Worm (Caenorhabditis elegans): ENCODE measurements around the gene Y24D9A.7.

The Y24D9A.7 gene

DNA sequence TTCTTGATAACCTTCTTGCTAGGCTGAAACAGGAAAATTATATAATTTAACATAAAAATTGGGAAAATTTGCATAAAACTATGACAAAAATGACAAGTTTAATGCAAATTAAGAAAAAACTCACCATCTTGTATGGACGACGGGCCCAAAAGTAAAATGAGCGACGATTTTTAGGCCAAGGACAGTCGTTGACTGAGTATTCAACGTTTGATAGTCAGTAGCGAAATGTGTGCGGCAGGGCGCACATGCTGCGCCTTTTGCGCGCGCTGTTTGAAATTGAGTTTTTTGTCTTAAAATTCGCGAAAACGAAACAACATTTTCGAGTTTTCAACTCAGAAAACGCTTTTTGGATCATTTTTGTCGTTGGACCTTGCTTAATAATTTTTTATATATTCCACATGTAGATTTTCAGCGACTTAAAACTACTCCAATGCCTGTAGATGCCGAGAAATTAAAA is 14.5 kb downstream of the Y24D9A.7 start, which contains the start of the genes rpl-7A and set-21 (continued):
- peak; percentile 80 for TF ChIP-seq repo-1 (tag; optimal IDR thresholded peaks at IDR 0.05)
- peak; percentile 99 for TF ChIP-seq hmg-1.2 (GFP tag; IDR thresholded peaks at IDR 0.05)
- peak; percentile 97 for TF ChIP-seq egl-18 (GFP tag; IDR thresholded peaks at IDR 0.05)
- TF ChIP-seq dpl-1 (GFP tag; optimal IDR thresholded peaks at IDR 0.05) = peak; percentile 82
- TF ChIP-seq F33H1.4 (GFP tag; IDR thresholded peaks at IDR 0.05) = peak; percentile 96
- peak; percentile 98 for TF ChIP-seq tlf-1 (GFP tag; optimal IDR thresholded peaks at IDR 0.05)
- TF ChIP-seq lin-35 (GFP tag; optimal IDR thresholded peaks at IDR 0.05) = peak; percentile 63 to 97 (median 81)
- TF ChIP-seq K12H6.12 (tag; optimal IDR thresholded peaks at IDR 0.05) = peak; percentile 87
- TF ChIP-seq pbrm-1 (GFP tag; IDR thresholded peaks at IDR 0.05) = peak; percentile 98
- TF ChIP-seq snpc-4 (GFP tag; optimal IDR thresholded peaks at IDR 0.05) = peak; percentile 55
- TF ChIP-seq snpc-4 (tag; optimal IDR thresholded peaks at IDR 0.05) = peak; percentile 25 to 82 (median 74)
- TF ChIP-seq let-607 (tag; optimal IDR thresholded peaks at IDR 0.05) = peak; percentile 85 to 92
- TF ChIP-seq nfya-2 (GFP tag; IDR thresholded peaks at IDR 0.05) = 0 out of 2 replicates have a peak, but pooled peaks have one; percentile 66
- TF ChIP-seq ztf-6 (GFP tag; IDR thresholded peaks at IDR 0.05) = peak; percentile 89
- TF ChIP-seq ama-1 (optimal IDR thresholded peaks at IDR 0.05) = no peak
- TF ChIP-seq ama-1 (GFP tag; optimal IDR thresholded peaks at IDR 0.05) = no peak
- no peak for TF ChIP-seq fkh-3 (tag; optimal IDR thresholded peaks at IDR 0.05)
- peak; percentile 98 for TF ChIP-seq nfyb-1 (GFP tag; IDR thresholded peaks at IDR 0.05)
- no peak for TF ChIP-seq nhr-27 (tag; optimal IDR thresholded peaks at IDR 0.05)
- no peak for TF ChIP-seq dpff-1 (tag; optimal IDR thresholded peaks at IDR 0.05)
- TF ChIP-seq atf-7 (tag; optimal IDR thresholded peaks at IDR 0.05) = peak; percentile 85
- no peak for TF ChIP-seq aptf-3 (GFP tag; IDR thresholded peaks at IDR 0.05)
- peak; percentile 95 for TF ChIP-seq madf-6 (GFP tag; IDR thresholded peaks at IDR 0.05)
- no peak for TF ChIP-seq F10E7.11 (tag; optimal IDR thresholded peaks at IDR 0.05)
- TF ChIP-seq ets-4 (GFP tag; optimal IDR thresholded peaks at IDR 0.05) = peak; percentile 55
- TF ChIP-seq C17E4.6 (GFP tag; IDR thresholded peaks at IDR 0.05) = peak; percentile 91
- TF ChIP-seq rcor-1 (GFP tag; IDR thresholded peaks at IDR 0.05) = peak; percentile 98
- peak; percentile 99 for TF ChIP-seq Y53G8AR.9 (GFP tag; conservative IDR thresholded peaks at IDR 0.05)
- peak; percentile 90 for TF ChIP-seq ZK185.1 (tag; optimal IDR thresholded peaks at IDR 0.05; ENCODE audit: poor library complexity, severe bottlenecking)
- peak; percentile 92 for TF ChIP-seq ceh-100 (GFP tag; IDR thresholded peaks at IDR 0.05)
- no peak for TF ChIP-seq hlh-12 (tag; optimal IDR thresholded peaks at IDR 0.05)
- TF ChIP-seq unc-130 (GFP tag; optimal IDR thresholded peaks at IDR 0.05) = peak; percentile 82
- TF ChIP-seq B0261.1 (tag; optimal IDR thresholded peaks at IDR 0.05) = no peak
- TF ChIP-seq hrde-1 (tag; optimal IDR thresholded peaks at IDR 0.05; ENCODE audit: borderline replicate concordance) = peak; percentile 46
- TF ChIP-seq Y79H2A.3 (GFP tag; conservative IDR thresholded peaks at IDR 0.05) = peak; percentile 79
- no peak for TF ChIP-seq ztf-3 (GFP tag; optimal IDR thresholded peaks at IDR 0.05)
- peak; percentile 96 for TF ChIP-seq ceh-27 (GFP tag; optimal IDR thresholded peaks at IDR 0.05)
- peak; percentile 81 for TF ChIP-seq athp-1 (tag; optimal IDR thresholded peaks at IDR 0.05)
- peak; percentile 36 for TF ChIP-seq nhr-90 (tag; optimal IDR thresholded peaks at IDR 0.05)
- TF ChIP-seq attf-3 (GFP tag; conservative IDR thresholded peaks at IDR 0.05) = peak; percentile 87
- peak; percentile 100 for TF ChIP-seq mcd-1 (GFP tag; IDR thresholded peaks at IDR 0.05)
- peak; percentile 36 for TF ChIP-seq B0035.1 (tag; optimal IDR thresholded peaks at IDR 0.05)
- TF ChIP-seq attf-6 (GFP tag; IDR thresholded peaks at IDR 0.05) = peak; percentile 78
- peak; percentile 68 for TF ChIP-seq gei-17 (GFP tag; optimal IDR thresholded peaks at IDR 0.05)
- peak; percentile 85 for TF ChIP-seq ztf-26 (tag; optimal IDR thresholded peaks at IDR 0.05)
- TF ChIP-seq mxl-1 (tag; optimal IDR thresholded peaks at IDR 0.05) = no peak
- TF ChIP-seq chd-7 (tag; optimal IDR thresholded peaks at IDR 0.05) = peak; percentile 72
- peak; percentile 24 for TF ChIP-seq mel-28 (tag; optimal IDR thresholded peaks at IDR 0.05; ENCODE audit: borderline replicate concordance)
- TF ChIP-seq zim-3 (tag; optimal IDR thresholded peaks at IDR 0.05) = no peak

Data from whole organism, young adult.